Fruit fly (Drosophila melanogaster): ENCODE measurements around the gene CG9609.

The CG9609 gene

dm6 chrX:16815168-16815567 lies 28.4 kb upstream of the CG9609 start (continued):
- TF ChIP-seq dati (GFP tag; IDR thresholded peaks at IDR 0.05) (no peak), CG1832 (GFP tag; optimal IDR thresholded peaks at IDR 0.05) (no peak), Nf-YB (GFP tag; optimal IDR thresholded peaks at IDR 0.05) (no peak), schlank (tag; optimal IDR thresholded peaks at IDR 0.05) (no peak), H15 (GFP tag; IDR thresholded peaks at IDR 0.05) (no peak), ems (GFP tag; optimal IDR thresholded peaks at IDR 0.05) (no peak), exex (tag; optimal IDR thresholded peaks at IDR 0.05) (no peak), ap (GFP tag; IDR thresholded peaks at IDR 0.05) (no peak), kah (GFP tag; optimal IDR thresholded peaks at IDR 0.05) (no peak), Ptx1 (GFP tag; IDR thresholded peaks at IDR 0.05) (peak; percentile 37), CG1233 (GFP tag; optimal IDR thresholded peaks at IDR 0.05) (no peak), fd96Cb (tag; optimal IDR thresholded peaks at IDR 0.05) (peak; percentile 23), Hmr (GFP tag; optimal IDR thresholded peaks at IDR 0.05) (no peak), HmgZ (tag; optimal IDR thresholded peaks at IDR 0.05) (no peak), ATbp (GFP tag; optimal IDR thresholded peaks at IDR 0.05) (no peak), mld (GFP tag; IDR thresholded peaks at IDR 0.05; ENCODE audit: partially characterized antibody) (no peak), HLH3B (GFP tag; IDR thresholded peaks at IDR 0.05) (0 out of 2 replicates have a peak, but pooled peaks have one; percentile 28), her (GFP tag; optimal IDR thresholded peaks at IDR 0.05) (no peak), sr (GFP tag; IDR thresholded peaks at IDR 0.05) (no peak), CG3838 (GFP tag; optimal IDR thresholded peaks at IDR 0.05) (no peak), pfk (GFP tag; optimal IDR thresholded peaks at IDR 0.05) (no peak), CG10274 (GFP tag; optimal IDR thresholded peaks at IDR 0.05) (no peak), CG4424 (GFP tag; optimal IDR thresholded peaks at IDR 0.05) (peak; percentile 12), CG13287 (GFP tag; IDR thresholded peaks at IDR 0.05; ENCODE audit: partially characterized antibody) (no peak), nau (GFP tag; optimal IDR thresholded peaks at IDR 0.05) (no peak), NFAT (GFP tag; IDR thresholded peaks at IDR 0.05) (no peak), CG2712 (tag; optimal IDR thresholded peaks at IDR 0.05) (peak; percentile 13), pnt (GFP tag; optimal IDR thresholded peaks at IDR 0.05) (no peak), lola (GFP tag; optimal IDR thresholded peaks at IDR 0.05) (no peak), TFAM (GFP tag; optimal IDR thresholded peaks at IDR 0.05) (no peak), H2.0 (GFP tag; IDR thresholded peaks at IDR 0.05) (no peak), CG10147 (GFP tag; optimal IDR thresholded peaks at IDR 0.05) (no peak), zen (tag; optimal IDR thresholded peaks at IDR 0.05) (no peak), gem (tag; optimal IDR thresholded peaks at IDR 0.05) (peak; percentile 36), CG8089 (GFP tag; optimal IDR thresholded peaks at IDR 0.05) (no peak), Doc3 (GFP tag; IDR thresholded peaks at IDR 0.05; ENCODE audit: partially characterized antibody) (no peak), CG2678 (tag; optimal IDR thresholded peaks at IDR 0.05) (peak; percentile 49), CG4820 (GFP tag; optimal IDR thresholded peaks at IDR 0.05) (no peak), ftz-f1 (GFP tag; optimal IDR thresholded peaks at IDR 0.05) (no peak), CG12299 (tag; optimal IDR thresholded peaks at IDR 0.05) (no peak), CG4707 (GFP tag; optimal IDR thresholded peaks at IDR 0.05) (no peak), Gug (GFP tag; IDR thresholded peaks at IDR 0.05) (no peak), CG3407 (GFP tag; optimal IDR thresholded peaks at IDR 0.05) (no peak), Deaf1 (tag; optimal IDR thresholded peaks at IDR 0.05) (no peak), Meics (GFP tag; optimal IDR thresholded peaks at IDR 0.05) (no peak), ac (GFP tag; optimal IDR thresholded peaks at IDR 0.05) (no peak), CG14965 (GFP tag; optimal IDR thresholded peaks at IDR 0.05; ENCODE audit: borderline replicate concordance) (no peak), ato (GFP tag; IDR thresholded peaks at IDR 0.05; ENCODE audit: partially characterized antibody) (no peak), CG15269 (tag; optimal IDR thresholded peaks at IDR 0.05) (peak; percentile 9), CG10462 (GFP tag; optimal IDR thresholded peaks at IDR 0.05) (no peak), gfzf (GFP tag; optimal IDR thresholded peaks at IDR 0.05) (no peak)
